ENCODE assay signal across 2 worm cellular contexts in the genomic region with DNA sequence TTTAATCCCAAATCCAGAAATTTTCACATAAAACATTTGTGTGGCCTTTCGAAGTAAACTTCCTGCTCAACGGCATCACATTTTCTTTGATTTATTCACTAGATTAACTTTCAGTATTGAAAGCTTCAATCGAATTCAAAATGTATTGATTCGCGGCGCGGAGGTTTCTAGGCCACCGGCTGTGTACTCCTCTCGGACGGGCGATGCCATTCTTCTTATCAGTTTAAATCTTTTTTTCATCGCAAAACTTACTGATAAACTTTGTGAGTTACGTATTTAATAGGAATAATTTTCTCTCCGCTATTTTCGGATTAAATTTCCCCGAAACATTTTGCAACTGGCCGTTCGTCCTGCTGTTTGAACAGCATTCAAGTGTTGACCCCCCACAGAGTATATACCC.
A peak's percentile ranks its signal among the peaks of the same experiment; 100 is the strongest.
TF ChIP-seq lines count a peak whose summit lies in the region.

No protein-coding gene starts in this region.

TF ChIP-seq in whole organism, L2 larva, 48 proteins besides CTCF, POLR2A, EP300 and RAD21 (continued from another document):
- TF ChIP-seq lin-13 (GFP tag; optimal IDR thresholded peaks at IDR 0.05; lab: Kevin White, UChicago) (peak; percentile 52), R02D3.7 (tag; optimal IDR thresholded peaks at IDR 0.05; lab: Kevin White, UChicago) (peak; percentile 17), nhr-25 (tag; optimal IDR thresholded peaks at IDR 0.05; lab: Kevin White, UChicago) (peak; percentile 24), nhr-6 (tag; optimal IDR thresholded peaks at IDR 0.05; lab: Kevin White, UChicago) (no peak), nhr-23 (tag; optimal IDR thresholded peaks at IDR 0.05; lab: Kevin White, UChicago) (no peak)

TF ChIP-seq in whole organism, L4 larva, 104 proteins besides CTCF, POLR2A, EP300 and RAD21 (continued from another document):
- no peak for TF ChIP-seq nhr-111 (GFP tag; optimal IDR thresholded peaks at IDR 0.05; lab: Kevin White, UChicago)
- peak in 1 of 2 experiments; percentile 88 for TF ChIP-seq hif-1 (tag; optimal IDR thresholded peaks at IDR 0.05; lab: Kevin White, UChicago)
- no peak for TF ChIP-seq ama-1 (optimal IDR thresholded peaks at IDR 0.05; lab: Kevin White, UChicago)
- TF ChIP-seq ceh-28 (tag; optimal IDR thresholded peaks at IDR 0.05; lab: Kevin White, UChicago), result peak; percentile 17
- TF ChIP-seq sdz-12 (GFP tag; optimal IDR thresholded peaks at IDR 0.05; lab: Kevin White, UChicago), result no peak
- no peak for TF ChIP-seq pha-4 (GFP tag; IDR thresholded peaks at IDR 0.05; lab: Robert Waterston, UW)
- TF ChIP-seq pha-4 (tag; optimal IDR thresholded peaks at IDR 0.05; lab: Kevin White, UChicago), result no peak
- peak; percentile 28 for TF ChIP-seq hlh-30 (tag; optimal IDR thresholded peaks at IDR 0.05; lab: Kevin White, UChicago; ENCODE audit: insufficient read depth)
- TF ChIP-seq nhr-28 (tag; optimal IDR thresholded peaks at IDR 0.05; lab: Kevin White, UChicago), result peak; percentile 67
- TF ChIP-seq lim-7 (GFP tag; IDR thresholded peaks at IDR 0.05; lab: Robert Waterston, UW), result no peak
- no peak for TF ChIP-seq nhr-76 (tag; optimal IDR thresholded peaks at IDR 0.05; lab: Kevin White, UChicago)
- no peak for TF ChIP-seq daf-19 (GFP tag; conservative IDR thresholded peaks at IDR 0.05; lab: Robert Waterston, UW)
- TF ChIP-seq lsy-2 (tag; optimal IDR thresholded peaks at IDR 0.05; lab: Kevin White, UChicago), result peak in 1 of 2 experiments; percentile 81
- TF ChIP-seq aly-2 (tag; optimal IDR thresholded peaks at IDR 0.05; lab: Kevin White, UChicago), result no peak
- TF ChIP-seq mdt-29 (GFP tag; IDR thresholded peaks at IDR 0.05; lab: Robert Waterston, UW), result no peak
- TF ChIP-seq hmg-1.1 (GFP tag; IDR thresholded peaks at IDR 0.05; lab: Robert Waterston, UW), result peak; percentile 35; the same call in 1 of the 2 replicates
- TF ChIP-seq F10B5.3 (tag; optimal IDR thresholded peaks at IDR 0.05; lab: Kevin White, UChicago), result peak; percentile 7
- no peak for TF ChIP-seq set-16 (GFP tag; IDR thresholded peaks at IDR 0.05; lab: Robert Waterston, UW)
- peak; percentile 94 for TF ChIP-seq dve-1 (tag; optimal IDR thresholded peaks at IDR 0.05; lab: Kevin White, UChicago; ENCODE audit: insufficient read depth)
- no peak for TF ChIP-seq madf-5 (GFP tag; IDR thresholded peaks at IDR 0.05; lab: Robert Waterston, UW)
- peak; percentile 93 for TF ChIP-seq dpl-1 (GFP tag; optimal IDR thresholded peaks at IDR 0.05; lab: Kevin White, UChicago)
- TF ChIP-seq nhr-48 (tag; optimal IDR thresholded peaks at IDR 0.05; lab: Kevin White, UChicago), result peak; percentile 63
- TF ChIP-seq aha-1 (tag; lab: Kevin White, UChicago), result peak; percentile 95
- no peak for TF ChIP-seq unc-62 (GFP tag; optimal IDR thresholded peaks at IDR 0.05 in 1 of 2; lab: Kevin White, UChicago)
- TF ChIP-seq unc-62 (tag; optimal IDR thresholded peaks at IDR 0.05; lab: Kevin White, UChicago), result no peak
- TF ChIP-seq fos-1 (tag; optimal IDR thresholded peaks at IDR 0.05; lab: Kevin White, UChicago), result no peak
- peak; percentile 83 for TF ChIP-seq tra-1 (GFP tag; IDR thresholded peaks at IDR 0.05; lab: Robert Waterston, UW)
- no peak for TF ChIP-seq zfp-3 (GFP tag; conservative IDR thresholded peaks at IDR 0.05; lab: Robert Waterston, UW)
- no peak for TF ChIP-seq lir-3 (tag; optimal IDR thresholded peaks at IDR 0.05; lab: Kevin White, UChicago)
- TF ChIP-seq daf-12 (tag; optimal IDR thresholded peaks at IDR 0.05; lab: Kevin White, UChicago), result no peak
- no peak for TF ChIP-seq lin-13 (GFP tag; optimal IDR thresholded peaks at IDR 0.05; lab: Kevin White, UChicago)
- no peak for TF ChIP-seq dmd-8 (GFP tag; IDR thresholded peaks at IDR 0.05; lab: Robert Waterston, UW)
- no peak for TF ChIP-seq egl-27 (tag; optimal IDR thresholded peaks at IDR 0.05; lab: Kevin White, UChicago)
- peak; percentile 61 for TF ChIP-seq hlh-11 (tag; optimal IDR thresholded peaks at IDR 0.05; lab: Kevin White, UChicago)
- peak; percentile 36; the same call in 1 of the 2 replicates for TF ChIP-seq Y48G9A.11 (GFP tag; IDR thresholded peaks at IDR 0.05; lab: Robert Waterston, UW)
- TF ChIP-seq lin-15B (tag; optimal IDR thresholded peaks at IDR 0.05; lab: Kevin White, UChicago), result no peak
- peak; percentile 55 for TF ChIP-seq ztf-7 (tag; optimal IDR thresholded peaks at IDR 0.05; lab: Kevin White, UChicago)
- TF ChIP-seq ceh-44 (GFP tag; IDR thresholded peaks at IDR 0.05; lab: Robert Waterston, UW), result 0 out of 2 replicates have a peak, but pooled peaks have one; percentile 27
- peak; percentile 66 for TF ChIP-seq T26A8.4 (GFP tag; IDR thresholded peaks at IDR 0.05; lab: Robert Waterston, UW)
- peak; percentile 56; the same call in 1 of the 2 replicates for TF ChIP-seq arid-1 (GFP tag; conservative IDR thresholded peaks at IDR 0.05; lab: Robert Waterston, UW)
- TF ChIP-seq duxl-1 (tag; optimal IDR thresholded peaks at IDR 0.05; lab: Kevin White, UChicago; ENCODE audit: poor library complexity), result peak; percentile 82
- TF ChIP-seq nhr-102 (tag; optimal IDR thresholded peaks at IDR 0.05; lab: Kevin White, UChicago), result peak; percentile 67
- no peak for TF ChIP-seq nhr-41 (GFP tag; IDR thresholded peaks at IDR 0.05; lab: Robert Waterston, UW)
- TF ChIP-seq dmd-6 (GFP tag; IDR thresholded peaks at IDR 0.05; lab: Robert Waterston, UW), result peak; percentile 86
- no peak for TF ChIP-seq zip-2 (tag; optimal IDR thresholded peaks at IDR 0.05; lab: Kevin White, UChicago)
- peak in 1 of 2 experiments; percentile 36 for TF ChIP-seq daf-16 (GFP tag; optimal IDR thresholded peaks at IDR 0.05; lab: Kevin White, UChicago)
- peak; percentile 49 for TF ChIP-seq daf-16 (tag; optimal IDR thresholded peaks at IDR 0.05; lab: Kevin White, UChicago)
- TF ChIP-seq nhr-25 (tag; optimal IDR thresholded peaks at IDR 0.05; lab: Kevin White, UChicago; ENCODE audit: borderline replicate concordance, insufficient read depth), result no peak
- TF ChIP-seq ZK337.2 (GFP tag; IDR thresholded peaks at IDR 0.05; lab: Robert Waterston, UW), result peak; percentile 89
- TF ChIP-seq nhr-237 (tag; optimal IDR thresholded peaks at IDR 0.05; lab: Kevin White, UChicago), result no peak
- no peak for TF ChIP-seq tag-97 (GFP tag; IDR thresholded peaks at IDR 0.05; lab: Robert Waterston, UW)
- 0 out of 2 replicates have a peak, but pooled peaks have one; percentile 32 for TF ChIP-seq lin-1 (GFP tag; IDR thresholded peaks at IDR 0.05; lab: Robert Waterston, UW)
- TF ChIP-seq lin-38 (GFP tag; IDR thresholded peaks at IDR 0.05; lab: Robert Waterston, UW), result peak; percentile 66
- TF ChIP-seq ces-1 (GFP tag; optimal IDR thresholded peaks at IDR 0.05; lab: Kevin White, UChicago), result no peak
- TF ChIP-seq cey-2 (tag; optimal IDR thresholded peaks at IDR 0.05; lab: Kevin White, UChicago; ENCODE audit: borderline replicate concordance, insufficient read depth), result no peak
- no peak for TF ChIP-seq T20F7.1 (GFP tag; optimal IDR thresholded peaks at IDR 0.05; lab: Kevin White, UChicago)
- no peak for TF ChIP-seq mxl-2 (GFP tag; conservative IDR thresholded peaks at IDR 0.05; lab: Robert Waterston, UW)
- no peak for TF ChIP-seq fkh-10 (GFP tag; optimal IDR thresholded peaks at IDR 0.05; lab: Kevin White, UChicago)
- no peak for TF ChIP-seq R02D3.7 (tag; optimal IDR thresholded peaks at IDR 0.05; lab: Kevin White, UChicago)
- TF ChIP-seq attf-4 (tag; optimal IDR thresholded peaks at IDR 0.05; lab: Kevin White, UChicago), result no peak
- TF ChIP-seq vab-7 (GFP tag; IDR thresholded peaks at IDR 0.05; lab: Robert Waterston, UW), result 0 out of 2 replicates have a peak, but pooled peaks have one; percentile 23
- no peak for TF ChIP-seq zfp-2 (tag; optimal IDR thresholded peaks at IDR 0.05; lab: Kevin White, UChicago)
- TF ChIP-seq Y75B8A.6 (GFP tag; IDR thresholded peaks at IDR 0.05; lab: Robert Waterston, UW), result no peak
- no peak for TF ChIP-seq ceh-20 (GFP tag; IDR thresholded peaks at IDR 0.05; lab: Robert Waterston, UW)
- peak in 1 of 2 experiments; percentile 26 for TF ChIP-seq mdl-1 (tag; optimal IDR thresholded peaks at IDR 0.05; lab: Kevin White, UChicago)
- no peak for TF ChIP-seq spr-1 (tag; optimal IDR thresholded peaks at IDR 0.05; lab: Kevin White, UChicago)
- TF ChIP-seq lin-29 (GFP tag; IDR thresholded peaks at IDR 0.05; lab: Robert Waterston, UW), result no peak
- no peak for TF ChIP-seq ctbp-1 (GFP tag; IDR thresholded peaks at IDR 0.05; lab: Robert Waterston, UW)
- TF ChIP-seq nhr-11 (tag; optimal IDR thresholded peaks at IDR 0.05; lab: Kevin White, UChicago), result no peak
- TF ChIP-seq dmd-9 (GFP tag; IDR thresholded peaks at IDR 0.05; lab: Robert Waterston, UW), result 0 out of 2 replicates have a peak, but pooled peaks have one; percentile 19
- TF ChIP-seq ZK546.5 (tag; optimal IDR thresholded peaks at IDR 0.05; lab: Kevin White, UChicago), result no peak
- no peak for TF ChIP-seq F49E8.2 (tag; optimal IDR thresholded peaks at IDR 0.05; lab: Kevin White, UChicago; ENCODE audit: borderline replicate concordance)
- TF ChIP-seq F37D6.2 (tag; optimal IDR thresholded peaks at IDR 0.05; lab: Kevin White, UChicago), result no peak
- TF ChIP-seq ceh-82 (tag; optimal IDR thresholded peaks at IDR 0.05; lab: Kevin White, UChicago), result no peak
- TF ChIP-seq snpc-1.2 (GFP tag; IDR thresholded peaks at IDR 0.05; lab: Robert Waterston, UW), result no peak
- peak; percentile 56 for TF ChIP-seq rbr-2 (tag; optimal IDR thresholded peaks at IDR 0.05; lab: Kevin White, UChicago)
- no peak for TF ChIP-seq jun-1 (tag; optimal IDR thresholded peaks at IDR 0.05; lab: Kevin White, UChicago)
- TF ChIP-seq madf-9 (GFP tag; conservative IDR thresholded peaks at IDR 0.05; lab: Robert Waterston, UW), result peak; percentile 52
- peak; percentile 13 for TF ChIP-seq mxl-3 (GFP tag; optimal IDR thresholded peaks at IDR 0.05; lab: Kevin White, UChicago)
- TF ChIP-seq unc-130 (GFP tag; optimal IDR thresholded peaks at IDR 0.05; lab: Kevin White, UChicago), result peak; percentile 72
- no peak for TF ChIP-seq Y5F2A.4 (GFP tag; optimal IDR thresholded peaks at IDR 0.05; lab: Kevin White, UChicago)
- no peak for TF ChIP-seq spr-3 (GFP tag; optimal IDR thresholded peaks at IDR 0.05; lab: Kevin White, UChicago)
- TF ChIP-seq pqm-1 (tag; optimal IDR thresholded peaks at IDR 0.05; lab: Kevin White, UChicago), result peak; percentile 59
